Worm (Caenorhabditis elegans) whole organism, L4 larva: ENCODE data around the gene C25E10.10.

Experiments used
- attf-4 ChIP-seq: sonication (generic microtip); optimal IDR thresholded peaks from 3 replicates; lab custom pipeline; 2017; ENCODE audit warnings: missing biosample characterization, missing genetic modification characterization
- fos-1 ChIP-seq: fragments of 150-350 bp; optimal IDR thresholded peaks from 2 replicates; lab custom pipeline; 2014; ENCODE audit warnings: missing biosample characterization, missing genetic modification characterization
- gei-8 ChIP-seq: fragments of 200-800 bp; sonication (Bioruptor generic); optimal IDR thresholded peaks from 2 replicates; lab custom pipeline; 2018; ENCODE audit warnings: mild to moderate bottlenecking, missing genetic modification characterization, missing compliant biosample characterization
- lin-13 ChIP-seq: fragments of 150-350 bp; optimal IDR thresholded peaks from 2 replicates; lab custom pipeline; 2014; ENCODE audit warnings: missing biosample characterization, missing genetic modification reagents, missing genetic modification characterization
- nhr-76 ChIP-seq: fragments of 150-350 bp; optimal IDR thresholded peaks from 2 replicates; lab custom pipeline; 2014; ENCODE audit warnings: missing biosample characterization, missing genetic modification characterization
- tag-97 ChIP-seq: fragments of 200-800 bp; sonication (Bioruptor generic); IDR thresholded peaks from 2 replicates; pipeline ENCODE4 v1.3.6; 2022; ENCODE audit warnings: missing genetic modification characterization, missing compliant biosample characterization
- unc-39 ChIP-seq: sonication (generic microtip); optimal IDR thresholded peaks from 2 replicates; lab custom pipeline; 2017; ENCODE audit warnings: missing biosample characterization, missing genetic modification characterization
- zag-1 ChIP-seq: fragments of 150-350 bp; optimal IDR thresholded peaks from 2 replicates; lab custom pipeline; 2014; ENCODE audit warnings: missing biosample characterization, missing genetic modification characterization
- zfp-2 ChIP-seq: sonication (generic microtip); optimal IDR thresholded peaks from 2 replicates; lab custom pipeline; 2016; ENCODE audit warnings: mild to moderate bottlenecking, missing genetic modification characterization, missing compliant biosample characterization

ce11 chrV:9058627-9059026, 2.5 kb upstream of the C25E10.10 start, which contains the start of gene C25E10.11:
- TF ChIP-seq attf-4 (tag; lab: Kevin White, UChicago): no peak
- no peak for TF ChIP-seq nhr-76 (tag; lab: Kevin White, UChicago)
- no peak for TF ChIP-seq zfp-2
- TF ChIP-seq lin-13 (GFP tag; lab: Kevin White, UChicago): no peak
- no peak for TF ChIP-seq zag-1 (tag; lab: Kevin White, UChicago)
- TF ChIP-seq fos-1: no peak
- no peak for TF ChIP-seq tag-97 (GFP tag; lab: Robert Waterston, UW)
- no peak for TF ChIP-seq unc-39
- no peak for TF ChIP-seq gei-8 (GFP tag; lab: Kevin White, UChicago)
